Fruit fly (Drosophila melanogaster) whole organism, embryonic: ENCODE data around the gene CG7423.

Source experiments
- C15 ChIP-seq: fragments of 200-800 bp; sonication (Bioruptor generic); IDR thresholded peaks from 3 replicates; pipeline ENCODE4 v1.3.6; 2022; ENCODE audit warnings: missing biosample characterization, missing genetic modification characterization
- CG12071 ChIP-seq: fragments of 200-800 bp; sonication (Bioruptor generic); optimal IDR thresholded peaks from 3 replicates; lab custom pipeline; 2018; ENCODE audit warnings: missing biosample characterization, mild to moderate bottlenecking, missing genetic modification characterization
- CG13424 ChIP-seq: fragments of 200-800 bp; sonication (Bioruptor generic); optimal IDR thresholded peaks from 2 replicates; lab custom pipeline; 2019; ENCODE audit warnings: missing biosample characterization, mild to moderate bottlenecking, missing genetic modification characterization, moderate library complexity
- CG15269 ChIP-seq: fragments of 200-800 bp; sonication (Bioruptor generic); optimal IDR thresholded peaks from 2 replicates; lab custom pipeline; 2018; ENCODE audit warnings: missing biosample characterization, mild to moderate bottlenecking, missing genetic modification characterization, moderate library complexity
- Lim3 ChIP-seq: fragments of 200-800 bp; sonication (Bioruptor generic); IDR thresholded peaks from 2 replicates; pipeline ENCODE4 v1.3.6; 2022; ENCODE audit warnings: missing biosample characterization, missing genetic modification characterization
- Six4 ChIP-seq: fragments of 200-800 bp; sonication (Bioruptor generic); optimal IDR thresholded peaks from 2 replicates; lab custom pipeline; 2016; ENCODE audit warnings: missing biosample characterization, missing genetic modification characterization
- chm ChIP-seq: fragments of 200-800 bp; sonication (Bioruptor generic); IDR thresholded peaks from 2 replicates; pipeline ENCODE4 v1.3.6; 2022; ENCODE audit warnings: missing biosample characterization, missing genetic modification characterization
- dysf ChIP-seq: fragments of 200-800 bp; sonication (Bioruptor generic); IDR thresholded peaks from 3 replicates; pipeline ENCODE4 v1.3.6; 2022; ENCODE audit warnings: missing biosample characterization, missing genetic modification characterization
- jumu ChIP-seq: fragments of 200-800 bp; sonication (Bioruptor generic); optimal IDR thresholded peaks from 3 replicates; lab custom pipeline; 2016; ENCODE audit warnings: missing biosample characterization, missing genetic modification characterization
- lola ChIP-seq, 3 experiments: fragments of >200 bp in 2 of 3; fragments of 200-800 bp in 1 of 3; sonication (Bioruptor generic) in 1 of 3; optimal IDR thresholded peaks; 2 replicates each; lab custom pipeline; 2017 to 2019; ENCODE audit warnings: missing biosample characterization in 3 of 3, missing genetic modification characterization in 3 of 3, mild to moderate bottlenecking in 1 of 3, moderate library complexity in 1 of 3
- slou ChIP-seq: fragments of 200-800 bp; sonication (Bioruptor generic); optimal IDR thresholded peaks from 3 replicates; lab custom pipeline; 2016; ENCODE audit warnings: missing biosample characterization, missing genetic modification characterization
- usp ChIP-seq: fragments of >200 bp; optimal IDR thresholded peaks from 2 replicates; lab custom pipeline; 2017; ENCODE audit warnings: missing biosample characterization, missing genetic modification characterization
- wor ChIP-seq: fragments of 200-800 bp; sonication (Bioruptor generic); IDR thresholded peaks from 2 replicates; pipeline ENCODE4 v1.3.6; 2022; ENCODE audit warnings: missing biosample characterization, missing genetic modification characterization

dm6 chrX:19106842-19107557 is 23.9 kb upstream of the CG7423 start:
- TF ChIP-seq wor (GFP tag; lab: Robert Waterston, UW): no peak
- no peak for TF ChIP-seq Six4 (GFP tag; lab: Kevin White, UChicago)
- TF ChIP-seq lola (GFP tag; optimal IDR thresholded peaks at IDR 0.05; lab: Kevin White, UChicago): peak in 1 of 3 experiments; percentile 0
- TF ChIP-seq C15 (GFP tag; lab: Robert Waterston, UW): no peak
- peak; percentile 50 for TF ChIP-seq CG13424 (tag; lab: Kevin White, UChicago)
- peak; percentile 65; the same call in 2 of the 3 replicates for TF ChIP-seq dysf (GFP tag; lab: Robert Waterston, UW)
- no peak for TF ChIP-seq jumu (GFP tag; lab: Kevin White, UChicago)
- TF ChIP-seq Lim3: no peak
- TF ChIP-seq chm (GFP tag; lab: Robert Waterston, UW): no peak
- peak; percentile 42 for TF ChIP-seq CG15269 (tag; lab: Kevin White, UChicago)
- TF ChIP-seq CG12071: no peak
- no peak for TF ChIP-seq usp
- TF ChIP-seq slou (GFP tag; lab: Kevin White, UChicago): peak; percentile 28
